Worm (Caenorhabditis elegans): Measurements from ENCODE around the gene C45G9.8.

Gene C45G9.8

ce11 chrIII:5026366-5026765 lies 27.1 kb downstream of the C45G9.8 start:
- TF ChIP-seq ref-1 (GFP tag; conservative IDR thresholded peaks at IDR 0.05) (no peak), tab-1 (GFP tag; IDR thresholded peaks at IDR 0.05) (no peak), ztf-23 (GFP tag; IDR thresholded peaks at IDR 0.05) (no peak), ztf-29 (GFP tag; IDR thresholded peaks at IDR 0.05) (no peak), med-1 (GFP tag; optimal IDR thresholded peaks at IDR 0.05; ENCODE audit: insufficient read depth) (no peak), cog-1 (tag; optimal IDR thresholded peaks at IDR 0.05) (no peak), T22C8.4 (GFP tag; IDR thresholded peaks at IDR 0.05) (no peak), flt-1 (GFP tag; IDR thresholded peaks at IDR 0.05) (no peak)

ce11 chrIII:5025136-5025629 lies 28.3 kb downstream of the C45G9.8 start:
- TF ChIP-seq ztf-23 (GFP tag; IDR thresholded peaks at IDR 0.05) (no peak; the same call in 1 of the 2 replicates), flt-1 (GFP tag; IDR thresholded peaks at IDR 0.05) (no peak), ref-1 (GFP tag; conservative IDR thresholded peaks at IDR 0.05) (no peak), T22C8.4 (GFP tag; IDR thresholded peaks at IDR 0.05) (no peak), ztf-29 (GFP tag; IDR thresholded peaks at IDR 0.05) (no peak), klf-2 (GFP tag; conservative IDR thresholded peaks at IDR 0.05) (no peak), cog-1 (tag; optimal IDR thresholded peaks at IDR 0.05) (no peak), tab-1 (GFP tag; IDR thresholded peaks at IDR 0.05) (no peak), med-1 (GFP tag; optimal IDR thresholded peaks at IDR 0.05; ENCODE audit: insufficient read depth) (no peak)

- TF ChIP-seq ztf-29 (GFP tag; IDR thresholded peaks at IDR 0.05) = no peak
- TF ChIP-seq med-1 (GFP tag; optimal IDR thresholded peaks at IDR 0.05; ENCODE audit: insufficient read depth) = peak; percentile 11
- TF ChIP-seq cog-1 (tag; optimal IDR thresholded peaks at IDR 0.05) = peak; percentile 22
- TF ChIP-seq ztf-23 (GFP tag; IDR thresholded peaks at IDR 0.05) = peak; percentile 80
- TF ChIP-seq T22C8.4 (GFP tag; IDR thresholded peaks at IDR 0.05) = peak; percentile 91
- no peak for TF ChIP-seq tab-1 (GFP tag; IDR thresholded peaks at IDR 0.05)
These were observed 29.0 kb downstream of the C45G9.8 start, which contains the start of gene pcf-11 for ce11 chrIII:5024393-5024964. TSS of gene pcf-11 (plus strand) at chrIII:5024914.

DNA sequence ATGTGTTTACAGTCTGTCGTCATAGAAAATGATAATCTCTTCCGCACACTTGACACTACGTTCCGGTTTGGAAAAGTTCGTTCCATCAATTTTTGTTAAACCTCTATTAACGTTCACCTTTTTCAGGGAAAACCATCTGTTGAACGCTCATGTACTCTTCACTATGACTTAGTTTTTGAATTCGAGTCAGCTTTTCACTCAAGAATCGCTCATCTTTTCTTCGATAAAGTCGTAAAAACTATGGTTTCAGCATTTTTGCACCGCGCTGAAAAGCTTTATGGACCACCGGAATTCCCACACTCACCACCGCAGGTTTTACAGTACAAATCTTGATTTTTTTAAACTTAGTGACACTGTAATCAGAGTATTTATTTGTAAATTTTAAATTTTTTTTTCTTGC lies 29.8 kb downstream of the C45G9.8 start:
- TF ChIP-seq T22C8.4 (GFP tag; IDR thresholded peaks at IDR 0.05) = no peak
- no peak for TF ChIP-seq flt-1 (GFP tag; IDR thresholded peaks at IDR 0.05)
- TF ChIP-seq cog-1 (tag; optimal IDR thresholded peaks at IDR 0.05) = no peak
- TF ChIP-seq klf-2 (GFP tag; conservative IDR thresholded peaks at IDR 0.05) = no peak
- TF ChIP-seq ref-1 (GFP tag; conservative IDR thresholded peaks at IDR 0.05) = no peak
- no peak for TF ChIP-seq med-1 (GFP tag; optimal IDR thresholded peaks at IDR 0.05; ENCODE audit: insufficient read depth)
- TF ChIP-seq ztf-23 (GFP tag; IDR thresholded peaks at IDR 0.05) = no peak
- TF ChIP-seq tab-1 (GFP tag; IDR thresholded peaks at IDR 0.05) = no peak
- TF ChIP-seq ztf-29 (GFP tag; IDR thresholded peaks at IDR 0.05) = no peak

ce11 chrIII:5022964-5023363 lies 30.5 kb downstream of the C45G9.8 start, which contains the start of gene R144.13:
TSS of gene R144.13 (plus strand) at chrIII:5023264.
- TF ChIP-seq tab-1 (GFP tag; IDR thresholded peaks at IDR 0.05) (no peak), ztf-23 (GFP tag; IDR thresholded peaks at IDR 0.05) (no peak), med-1 (GFP tag; optimal IDR thresholded peaks at IDR 0.05; ENCODE audit: insufficient read depth) (no peak), ref-1 (GFP tag; conservative IDR thresholded peaks at IDR 0.05) (no peak), ztf-29 (GFP tag; IDR thresholded peaks at IDR 0.05) (no peak), klf-2 (GFP tag; conservative IDR thresholded peaks at IDR 0.05) (no peak), T22C8.4 (GFP tag; IDR thresholded peaks at IDR 0.05) (no peak), flt-1 (GFP tag; IDR thresholded peaks at IDR 0.05) (no peak)

DNA sequence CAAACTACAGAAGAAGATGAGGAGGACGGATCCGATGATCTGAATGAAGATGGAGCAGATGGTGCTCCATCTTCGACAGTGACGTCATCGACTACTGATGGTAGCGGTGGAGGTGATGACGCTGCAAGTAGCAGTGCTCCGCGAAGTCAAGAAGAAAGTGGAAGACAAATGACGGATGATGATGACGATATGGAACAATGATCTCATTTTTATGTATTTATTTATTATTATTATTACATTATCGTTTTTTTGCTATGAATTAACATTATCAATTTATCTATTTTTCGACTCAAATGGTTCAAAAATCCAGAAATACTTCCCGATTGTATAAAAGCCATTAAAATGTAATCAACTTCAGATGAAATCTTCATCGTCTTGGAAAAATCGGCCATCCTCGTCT lies 31.8 kb downstream of the C45G9.8 start, which contains the start of gene R144.3:
Gene R144.3, plus strand, starts transcription at position 301 of the 400 bp plus-strand sequence.
- TF ChIP-seq cog-1 (tag; optimal IDR thresholded peaks at IDR 0.05) (no peak), ztf-23 (GFP tag; IDR thresholded peaks at IDR 0.05) (no peak), flt-1 (GFP tag; IDR thresholded peaks at IDR 0.05) (no peak), med-1 (GFP tag; optimal IDR thresholded peaks at IDR 0.05; ENCODE audit: insufficient read depth) (no peak), klf-2 (GFP tag; conservative IDR thresholded peaks at IDR 0.05) (no peak), T22C8.4 (GFP tag; IDR thresholded peaks at IDR 0.05) (no peak), ref-1 (GFP tag; conservative IDR thresholded peaks at IDR 0.05) (no peak)

ce11 chrIII:5020924-5021323 lies 32.5 kb downstream of the C45G9.8 start, which contains the start of gene mdt-11:
TSS of gene mdt-11 (plus strand) at chrIII:5021224.
- no peak for TF ChIP-seq ref-1 (GFP tag; conservative IDR thresholded peaks at IDR 0.05)
- no peak for TF ChIP-seq cog-1 (tag; optimal IDR thresholded peaks at IDR 0.05)
- no peak for TF ChIP-seq ztf-29 (GFP tag; IDR thresholded peaks at IDR 0.05)
- no peak for TF ChIP-seq ztf-23 (GFP tag; IDR thresholded peaks at IDR 0.05)
- no peak for TF ChIP-seq flt-1 (GFP tag; IDR thresholded peaks at IDR 0.05)
- no peak for TF ChIP-seq T22C8.4 (GFP tag; IDR thresholded peaks at IDR 0.05)
- no peak for TF ChIP-seq med-1 (GFP tag; optimal IDR thresholded peaks at IDR 0.05; ENCODE audit: insufficient read depth)
- TF ChIP-seq klf-2 (GFP tag; conservative IDR thresholded peaks at IDR 0.05) = no peak

DNA sequence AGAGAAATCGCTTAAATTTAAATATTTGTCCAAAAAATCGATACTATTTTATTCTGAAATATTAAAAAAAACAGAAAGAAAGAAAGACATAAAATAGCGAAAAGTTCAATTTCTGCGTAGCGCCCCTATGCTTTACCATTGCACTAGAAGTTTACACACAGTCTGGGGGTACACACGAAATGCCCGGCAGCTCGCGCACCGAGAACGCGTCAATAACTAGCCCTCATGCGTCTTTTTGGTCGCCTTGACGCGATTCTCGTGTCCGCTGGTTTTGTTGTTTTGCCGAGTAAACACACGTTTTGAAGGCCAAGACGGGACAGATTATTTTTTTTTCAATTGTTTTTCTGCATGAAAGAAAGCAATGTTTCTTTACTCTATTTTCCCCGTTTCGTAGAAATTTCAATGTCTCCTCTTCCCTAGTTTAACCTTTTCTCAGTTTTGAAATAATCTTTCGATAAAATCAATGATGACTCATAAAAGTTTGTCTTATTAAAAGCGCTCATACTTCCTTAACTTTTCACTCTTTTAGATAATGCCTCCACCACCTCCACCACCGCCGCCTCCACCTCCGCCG lies 35.2 kb downstream of the C45G9.8 start, which contains the start of gene wip-1:
Gene wip-1, plus strand, starts transcription at position 524 of the 574 bp plus-strand sequence.
- TF ChIP-seq flt-1 (GFP tag; IDR thresholded peaks at IDR 0.05) (peak; percentile 85), med-1 (GFP tag; optimal IDR thresholded peaks at IDR 0.05; ENCODE audit: insufficient read depth) (peak; percentile 15), ref-1 (GFP tag; conservative IDR thresholded peaks at IDR 0.05) (no peak), T22C8.4 (GFP tag; IDR thresholded peaks at IDR 0.05) (0 out of 2 replicates have a peak, but pooled peaks have one; percentile 8), tab-1 (GFP tag; IDR thresholded peaks at IDR 0.05) (peak; percentile 40; the same call in 1 of the 2 replicates), ztf-29 (GFP tag; IDR thresholded peaks at IDR 0.05) (peak; percentile 78), ztf-23 (GFP tag; IDR thresholded peaks at IDR 0.05) (peak; percentile 100), klf-2 (GFP tag; conservative IDR thresholded peaks at IDR 0.05) (peak; percentile 60; the same call in 1 of the 2 replicates), cog-1 (tag; optimal IDR thresholded peaks at IDR 0.05) (peak; percentile 91)

ce11 chrIII:5017550-5017949 lies 35.9 kb downstream of the C45G9.8 start, which contains the start of gene larp-1:
TSS of gene larp-1 (minus strand) at chrIII:5017650.
- TF ChIP-seq ztf-29 (GFP tag; IDR thresholded peaks at IDR 0.05) (no peak), ref-1 (GFP tag; conservative IDR thresholded peaks at IDR 0.05) (no peak), cog-1 (tag; optimal IDR thresholded peaks at IDR 0.05) (no peak), T22C8.4 (GFP tag; IDR thresholded peaks at IDR 0.05) (no peak)

All from whole organism, midembryonic.